Worm (Caenorhabditis elegans): ENCODE data around the gene his-37.

The his-37 gene

DNA sequence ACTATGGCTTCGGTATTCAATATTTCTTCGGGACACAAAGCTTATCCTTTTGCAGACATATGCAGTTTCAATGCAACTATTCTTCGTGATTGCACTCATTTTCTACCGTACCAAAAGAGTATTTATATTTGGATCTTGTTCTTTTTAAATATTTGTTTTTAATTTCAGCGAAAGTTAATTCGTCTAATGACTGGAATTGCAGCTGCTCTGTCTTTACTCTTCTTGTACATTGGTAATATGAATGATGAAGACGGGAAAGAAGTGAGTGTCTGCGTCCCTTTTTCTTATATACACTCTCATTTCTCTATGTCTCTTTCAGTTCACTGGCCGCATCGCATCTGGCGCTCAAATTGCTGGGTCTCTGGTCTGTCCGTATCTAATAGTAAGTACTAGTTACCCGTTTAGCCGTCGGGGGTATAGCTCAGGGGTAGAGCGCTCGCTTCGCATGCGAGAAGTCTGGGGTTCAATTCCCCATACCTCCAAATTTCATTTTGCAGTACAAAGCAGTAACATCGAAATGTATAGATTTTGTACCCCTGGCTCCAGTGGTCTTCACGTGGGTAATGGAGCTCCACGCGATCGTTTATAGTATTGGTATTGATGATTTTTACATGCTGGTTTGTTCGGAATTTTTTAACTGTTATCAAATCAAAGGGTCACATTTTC, 43.6 kb upstream of the his-37 start (continued):
- TF ChIP-seq unc-86 (tag; optimal IDR thresholded peaks at IDR 0.05) (peak; percentile 66), C34B4.2 (tag; optimal IDR thresholded peaks at IDR 0.05) (no peak), lir-3 (tag; optimal IDR thresholded peaks at IDR 0.05; ENCODE audit: poor library complexity) (peak; percentile 35), unc-30 (tag; optimal IDR thresholded peaks at IDR 0.05) (no peak), lin-14 (GFP tag; optimal IDR thresholded peaks at IDR 0.05) (peak; percentile 81), unc-130 (tag; optimal IDR thresholded peaks at IDR 0.05) (peak; percentile 44), egl-13 (tag; optimal IDR thresholded peaks at IDR 0.05) (peak; percentile 67), ztf-4 (tag; optimal IDR thresholded peaks at IDR 0.05) (peak; percentile 25), lsy-2 (tag; optimal IDR thresholded peaks at IDR 0.05) (peak; percentile 56 to 71), lin-15B (tag; optimal IDR thresholded peaks at IDR 0.05) (no peak), pax-3 (tag; optimal IDR thresholded peaks at IDR 0.05) (peak; percentile 64), efl-3 (GFP tag; optimal IDR thresholded peaks at IDR 0.05) (no peak), unc-98 (GFP tag; IDR thresholded peaks at IDR 0.05) (peak; percentile 43; the same call in 1 of the 2 replicates)

DNA sequence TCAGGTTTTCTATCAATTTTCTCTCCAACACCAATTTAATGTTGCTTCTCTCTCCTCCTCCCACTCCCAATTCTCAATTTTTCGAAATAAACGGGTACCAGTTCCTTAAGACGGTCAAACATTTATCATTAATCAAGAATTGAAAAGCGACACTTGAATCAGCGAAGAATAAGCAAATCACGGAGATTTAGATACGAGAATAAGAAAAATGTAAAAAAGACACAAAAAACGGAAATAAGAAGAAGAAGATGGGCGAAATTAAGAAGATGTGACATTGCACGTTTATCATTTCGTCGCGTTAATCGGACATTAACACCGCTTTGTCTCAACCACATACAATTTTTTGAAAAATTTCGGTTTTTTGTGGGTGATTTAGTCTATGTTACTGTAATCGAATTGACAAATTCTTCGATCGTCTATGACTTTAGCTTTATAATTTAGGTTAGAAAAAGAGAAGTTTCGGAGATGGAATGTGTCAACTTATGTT, 42.4 kb upstream of the his-37 start, which contains the start of gene haao-1:
Gene haao-1, plus strand, starts transcription at position 437 of the 487 bp plus-strand sequence.
- TF ChIP-seq hpl-2 (GFP tag; optimal IDR thresholded peaks at IDR 0.05) (no peak), dsc-1 (tag; optimal IDR thresholded peaks at IDR 0.05) (no peak), elt-2 (tag; optimal IDR thresholded peaks at IDR 0.05) (no peak), grh-1 (GFP tag; IDR thresholded peaks at IDR 0.05) (no peak), mef-2 (tag; optimal IDR thresholded peaks at IDR 0.05) (no peak), snu-23 (GFP tag; optimal IDR thresholded peaks at IDR 0.05) (no peak), sptf-1 (tag; optimal IDR thresholded peaks at IDR 0.05) (no peak), zag-1 (tag; optimal IDR thresholded peaks at IDR 0.05) (no peak), ets-5 (GFP tag; IDR thresholded peaks at IDR 0.05) (no peak), aly-2 (tag; optimal IDR thresholded peaks at IDR 0.05) (no peak), mab-9 (GFP tag; IDR thresholded peaks at IDR 0.05) (no peak), unc-130 (tag; optimal IDR thresholded peaks at IDR 0.05) (no peak), nhr-90 (tag; optimal IDR thresholded peaks at IDR 0.05; ENCODE audit: poor library complexity) (no peak), alr-1 (tag; optimal IDR thresholded peaks at IDR 0.05; ENCODE audit: borderline replicate concordance) (no peak), nhr-77 (tag; optimal IDR thresholded peaks at IDR 0.05) (no peak), nhr-20 (tag; optimal IDR thresholded peaks at IDR 0.05) (peak; percentile 20), elt-3 (tag; optimal IDR thresholded peaks at IDR 0.05) (peak in 1 of 6 experiments; percentile 57), vab-15 (tag; optimal IDR thresholded peaks at IDR 0.05) (no peak), Y116A8C.19 (tag; optimal IDR thresholded peaks at IDR 0.05; ENCODE audit: borderline replicate concordance) (no peak), lir-3 (tag; optimal IDR thresholded peaks at IDR 0.05; ENCODE audit: poor library complexity) (no peak), efl-3 (GFP tag; optimal IDR thresholded peaks at IDR 0.05) (no peak), fkh-8 (tag; optimal IDR thresholded peaks at IDR 0.05) (no peak), nhr-85 (tag) (peak; percentile 77), nhr-76 (tag; optimal IDR thresholded peaks at IDR 0.05) (no peak), mep-1 (tag; optimal IDR thresholded peaks at IDR 0.05) (peak; percentile 30), nhr-47 (tag; optimal IDR thresholded peaks at IDR 0.05) (no peak), egl-13 (tag; optimal IDR thresholded peaks at IDR 0.05) (no peak), swsn-7 (tag; optimal IDR thresholded peaks at IDR 0.05) (no peak), ceh-8 (GFP tag; optimal IDR thresholded peaks at IDR 0.05) (no peak), jun-1 (tag; optimal IDR thresholded peaks at IDR 0.05) (no peak), fos-1 (tag; optimal IDR thresholded peaks at IDR 0.05) (no peak), lsy-2 (tag; optimal IDR thresholded peaks at IDR 0.05) (no peak), tbx-2 (tag; optimal IDR thresholded peaks at IDR 0.05) (peak; percentile 23), blmp-1 (tag; optimal IDR thresholded peaks at IDR 0.05) (peak; percentile 69), nhr-28 (tag; optimal IDR thresholded peaks at IDR 0.05) (no peak), irx-1 (tag; optimal IDR thresholded peaks at IDR 0.05) (no peak), nhr-12 (tag; optimal IDR thresholded peaks at IDR 0.05) (no peak), nhr-11 (tag; optimal IDR thresholded peaks at IDR 0.05) (no peak), unc-86 (tag; optimal IDR thresholded peaks at IDR 0.05) (no peak), lin-14 (GFP tag; optimal IDR thresholded peaks at IDR 0.05) (peak; percentile 57), nhr-237 (tag; optimal IDR thresholded peaks at IDR 0.05) (no peak), lin-35 (GFP tag; optimal IDR thresholded peaks at IDR 0.05) (no peak), isw-1 (GFP tag; IDR thresholded peaks at IDR 0.05) (no peak), ztf-4 (tag; optimal IDR thresholded peaks at IDR 0.05) (no peak), aha-1 (tag; optimal IDR thresholded peaks at IDR 0.05) (no peak)
